Fruit fly (Drosophila melanogaster) whole organism, prepupa: Measurements from ENCODE around the gene CG15263.
A peak's percentile ranks its signal among the peaks of the same experiment; 100 is the strongest.

Experiments used
- Blimp-1 ChIP-seq: fragments of 200-800 bp; sonication (Bioruptor generic); optimal IDR thresholded peaks from 3 replicates; lab custom pipeline; 2017; ENCODE audit warnings: missing biosample characterization, missing genetic modification characterization, mild to moderate bottlenecking, moderate library complexity, missing genetic modification reagents
- CG10669 ChIP-seq: fragments of 200-800 bp; sonication (Bioruptor generic); optimal IDR thresholded peaks from 3 replicates; lab custom pipeline; 2018; ENCODE audit warnings: missing biosample characterization, mild to moderate bottlenecking, missing genetic modification characterization, moderate library complexity
- CG15336 ChIP-seq: fragments of 200-800 bp; sonication (Bioruptor generic); IDR thresholded peaks from 2 replicates; pipeline ENCODE4 v1.3.6; 2022; ENCODE audit warnings: missing biosample characterization, missing genetic modification characterization
- CG1621 ChIP-seq: fragments of 200-800 bp; sonication (Bioruptor generic); optimal IDR thresholded peaks from 3 replicates; lab custom pipeline; 2018; ENCODE audit warnings: missing biosample characterization, mild to moderate bottlenecking, missing genetic modification characterization
- CG3032 ChIP-seq: fragments of 200-800 bp; optimal IDR thresholded peaks from 2 replicates; lab custom pipeline; 2019; ENCODE audit warnings: missing biosample characterization, mild to moderate bottlenecking, missing genetic modification characterization, moderate library complexity
- CG31627 ChIP-seq: fragments of 200-800 bp; sonication (Bioruptor generic); optimal IDR thresholded peaks from 3 replicates; lab custom pipeline; 2016; ENCODE audit warnings: missing biosample characterization, missing genetic modification characterization
- CG32006 ChIP-seq: fragments of 200-800 bp; sonication (Bioruptor generic); optimal IDR thresholded peaks from 3 replicates; lab custom pipeline; 2017; ENCODE audit warnings: missing biosample characterization, mild to moderate bottlenecking, missing genetic modification characterization
- CG3919 ChIP-seq: fragments of 200-800 bp; sonication (Bioruptor generic); optimal IDR thresholded peaks from 3 replicates; lab custom pipeline; 2016; ENCODE audit warnings: missing biosample characterization, missing genetic modification characterization
- CG6276 ChIP-seq: fragments of 200-800 bp; sonication (Bioruptor generic); optimal IDR thresholded peaks from 2 replicates; lab custom pipeline; 2017; ENCODE audit warnings: missing biosample characterization, mild to moderate bottlenecking, missing genetic modification characterization
- CG6792 ChIP-seq: fragments of 200-800 bp; sonication (Bioruptor generic); optimal IDR thresholded peaks from 3 replicates; lab custom pipeline; 2016; ENCODE audit warnings: missing biosample characterization, missing genetic modification characterization
- CG6854 ChIP-seq: fragments of 200-800 bp; sonication (Bioruptor generic); optimal IDR thresholded peaks from 2 replicates; lab custom pipeline; 2017; ENCODE audit warnings: missing biosample characterization, mild to moderate bottlenecking, missing genetic modification characterization
- CG7368 ChIP-seq: fragments of 200-800 bp; sonication (Bioruptor generic); optimal IDR thresholded peaks from 3 replicates; lab custom pipeline; 2016; ENCODE audit warnings: missing biosample characterization, missing genetic modification characterization
- CG8119 ChIP-seq: fragments of 200-800 bp; sonication (Bioruptor generic); IDR thresholded peaks from 3 replicates; pipeline ENCODE4 v1.3.6; 2022; ENCODE audit warnings: missing biosample characterization, missing genetic modification characterization
- CG8319 ChIP-seq: fragments of 200-800 bp; sonication (Bioruptor generic); optimal IDR thresholded peaks from 3 replicates; lab custom pipeline; 2016; ENCODE audit warnings: missing biosample characterization, missing genetic modification characterization
- CG8632 ChIP-seq: fragments of 200-800 bp; sonication (Bioruptor generic); optimal IDR thresholded peaks from 3 replicates; lab custom pipeline; 2016; ENCODE audit warnings: missing biosample characterization, missing genetic modification characterization
- CG9139 ChIP-seq: fragments of 200-800 bp; sonication (Bioruptor generic); optimal IDR thresholded peaks from 3 replicates; lab custom pipeline; 2017; ENCODE audit warnings: missing biosample characterization, mild to moderate bottlenecking, missing genetic modification characterization
- Eip78C ChIP-seq: fragments of 200-800 bp; sonication (Bioruptor generic); peaks from one replicate; lab custom pipeline; 2016; ENCODE audit warnings: missing biosample characterization, missing genetic modification characterization
- Ets21C ChIP-seq: fragments of 200-800 bp; sonication (Bioruptor generic); optimal IDR thresholded peaks from 3 replicates; lab custom pipeline; 2016; ENCODE audit warnings: missing biosample characterization, missing genetic modification characterization
- Ets96B ChIP-seq: fragments of 200-800 bp; optimal IDR thresholded peaks from 2 replicates; lab custom pipeline; 2019; ENCODE audit warnings: missing biosample characterization, mild to moderate bottlenecking, missing genetic modification characterization, moderate library complexity
- Hr38 ChIP-seq: sonication (Bioruptor generic); optimal IDR thresholded peaks from 2 replicates; lab custom pipeline; 2016; ENCODE audit warnings: missing biosample characterization, missing genetic modification characterization
- Lpt ChIP-seq: fragments of 200-800 bp; sonication (Bioruptor generic); optimal IDR thresholded peaks from 3 replicates; lab custom pipeline; 2016; ENCODE audit warnings: missing biosample characterization, missing genetic modification characterization
- Met ChIP-seq: fragments of 200-800 bp; sonication (Bioruptor generic); optimal IDR thresholded peaks from 3 replicates; lab custom pipeline; 2016; ENCODE audit warnings: missing biosample characterization, missing genetic modification characterization
- OdsH ChIP-seq: fragments of 200-800 bp; sonication (Bioruptor generic); optimal IDR thresholded peaks from 3 replicates; lab custom pipeline; 2016; ENCODE audit warnings: missing biosample characterization, missing genetic modification characterization
- Smox ChIP-seq: fragments of 200-800 bp; sonication (Bioruptor generic); optimal IDR thresholded peaks from 3 replicates; lab custom pipeline; 2016; ENCODE audit warnings: missing biosample characterization, missing genetic modification characterization
- Sox14 ChIP-seq: fragments of 200-800 bp; sonication (Bioruptor generic); optimal IDR thresholded peaks from 3 replicates; lab custom pipeline; 2016; ENCODE audit warnings: missing biosample characterization, missing genetic modification characterization
- Sox15 ChIP-seq: fragments of 200-800 bp; sonication (Bioruptor generic); optimal IDR thresholded peaks from 3 replicates; lab custom pipeline; 2016; ENCODE audit warnings: missing biosample characterization, missing genetic modification characterization
- achi ChIP-seq: fragments of 200-800 bp; sonication (Bioruptor generic); optimal IDR thresholded peaks from 3 replicates; lab custom pipeline; 2016; ENCODE audit warnings: missing biosample characterization, missing genetic modification characterization
- acj6 ChIP-seq: fragments of 200-800 bp; sonication (Bioruptor generic); optimal IDR thresholded peaks from 3 replicates; lab custom pipeline; 2016; ENCODE audit warnings: missing biosample characterization, missing genetic modification characterization
- dac ChIP-seq: fragments of 200-800 bp; sonication (Bioruptor generic); optimal IDR thresholded peaks from 2 replicates; lab custom pipeline; 2017; ENCODE audit warnings: missing biosample characterization, mild to moderate bottlenecking, missing genetic modification characterization
- dsx ChIP-seq: fragments of 200-800 bp; optimal IDR thresholded peaks from 3 replicates; lab custom pipeline; 2019; ENCODE audit warnings: missing biosample characterization, mild to moderate bottlenecking, missing genetic modification characterization, moderate library complexity; ENCODE audit not compliant: poor library complexity, severe bottlenecking
- esn ChIP-seq: fragments of 200-800 bp; sonication (Bioruptor generic); optimal IDR thresholded peaks from 2 replicates; lab custom pipeline; 2016; ENCODE audit warnings: missing biosample characterization, mild to moderate bottlenecking, missing genetic modification characterization, moderate library complexity
- fd85E ChIP-seq: fragments of 200-800 bp; sonication (Bioruptor generic); optimal IDR thresholded peaks from 3 replicates; lab custom pipeline; 2016; ENCODE audit warnings: missing biosample characterization, missing genetic modification characterization
- fkh ChIP-seq: fragments of 200-800 bp; sonication (Bioruptor generic); optimal IDR thresholded peaks from 3 replicates; lab custom pipeline; 2017; ENCODE audit warnings: missing biosample characterization, mild to moderate bottlenecking, missing genetic modification characterization, moderate library complexity
- lz ChIP-seq: fragments of 200-800 bp; sonication (Bioruptor generic); optimal IDR thresholded peaks from 3 replicates; lab custom pipeline; 2016; ENCODE audit warnings: missing biosample characterization, missing genetic modification characterization
- net ChIP-seq: fragments of 200-800 bp; sonication (Bioruptor generic); optimal IDR thresholded peaks from 3 replicates; lab custom pipeline; 2016; ENCODE audit warnings: missing biosample characterization, missing genetic modification characterization
- salr ChIP-seq, 2 experiments: fragments of 200-800 bp; sonication (Bioruptor generic); optimal IDR thresholded peaks; 3 replicates each; lab custom pipeline; 2016 to 2018; ENCODE audit warnings: missing biosample characterization in 2 of 2, missing genetic modification characterization in 2 of 2, mild to moderate bottlenecking in 1 of 2
- spab ChIP-seq: fragments of 200-800 bp; sonication (Bioruptor generic); optimal IDR thresholded peaks from 2 replicates; lab custom pipeline; 2017; ENCODE audit warnings: missing biosample characterization, mild to moderate bottlenecking, missing genetic modification characterization, missing genetic modification reagents
- ss ChIP-seq, 2 experiments: fragments of 200-800 bp; sonication (Bioruptor generic); optimal IDR thresholded peaks; 2 replicates in 1 of 2; 3 replicates in 1 of 2; lab custom pipeline; 2017 to 2018; ENCODE audit warnings: mild to moderate bottlenecking in 2 of 2, missing biosample characterization in 2 of 2, missing genetic modification characterization in 2 of 2, moderate library complexity in 1 of 2
- svp ChIP-seq: fragments of 200-800 bp; sonication (Bioruptor generic); peaks from one replicate; lab custom pipeline; 2016; ENCODE audit warnings: missing biosample characterization, missing genetic modification characterization
- topi ChIP-seq: fragments of 200-800 bp; sonication (Bioruptor generic); optimal IDR thresholded peaks from 3 replicates; lab custom pipeline; 2016; ENCODE audit warnings: missing biosample characterization, missing genetic modification characterization
- vri ChIP-seq: fragments of 200-800 bp; sonication (Bioruptor generic); optimal IDR thresholded peaks from 3 replicates; lab custom pipeline; 2016; ENCODE audit warnings: missing biosample characterization, mild to moderate bottlenecking, missing genetic modification characterization

CG15263 gene

DNA sequence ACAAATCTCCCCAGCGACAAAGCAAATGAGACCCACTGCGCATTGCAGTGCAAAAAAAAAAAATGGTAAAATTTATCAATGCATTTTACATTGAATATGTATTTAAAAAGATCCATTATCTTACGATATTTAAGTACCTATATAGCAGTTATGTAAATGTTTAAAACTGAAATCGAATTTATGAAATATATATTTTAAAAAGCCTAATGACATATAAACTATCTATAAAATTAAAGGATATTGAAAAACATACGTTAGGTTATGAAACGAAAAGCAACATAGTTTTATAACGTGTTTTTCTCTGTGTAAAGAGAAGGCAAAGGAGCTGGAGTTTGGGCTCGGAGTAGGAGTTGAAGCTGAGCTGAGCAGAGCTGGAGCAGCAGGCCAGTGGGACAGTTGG lies 19.6 kb downstream of the CG15263 start (continued):
- peak; percentile 68 for TF ChIP-seq topi (GFP tag; lab: Kevin White, UChicago)
- no peak for TF ChIP-seq CG6854 (GFP tag; lab: Kevin White, UChicago)
- peak; percentile 59 for TF ChIP-seq OdsH (GFP tag; lab: Kevin White, UChicago)
- TF ChIP-seq CG1621, result no peak
- peak; percentile 74 for TF ChIP-seq Met (GFP tag; lab: Kevin White, UChicago)
- peak; percentile 62 for TF ChIP-seq CG6792 (GFP tag; lab: Kevin White, UChicago)
- no peak for TF ChIP-seq Sox15 (GFP tag; lab: Kevin White, UChicago)
- peak; percentile 37 for TF ChIP-seq CG7368
- TF ChIP-seq Sox14 (GFP tag; lab: Kevin White, UChicago), result peak; percentile 36
- peak in 1 of 2 experiments; percentile 76 for TF ChIP-seq salr (GFP tag; optimal IDR thresholded peaks at IDR 0.05; lab: Kevin White, UChicago)
- peak; percentile 29 for TF ChIP-seq Blimp-1 (GFP tag; lab: Kevin White, UChicago)
- no peak for TF ChIP-seq fd85E
- peak; percentile 27 for TF ChIP-seq dac (GFP tag; lab: Kevin White, UChicago)
- TF ChIP-seq lz (GFP tag; lab: Kevin White, UChicago), result peak; percentile 53
- no peak for TF ChIP-seq Ets21C (GFP tag; lab: Kevin White, UChicago)
- TF ChIP-seq CG15336, result peak; percentile 77
- TF ChIP-seq fkh (GFP tag; lab: Kevin White, UChicago), result no peak
- TF ChIP-seq Hr38 (GFP tag; lab: Kevin White, UChicago), result no peak
- TF ChIP-seq CG8319, result peak; percentile 17
- TF ChIP-seq, all 60 proteins: peak for 44

DNA sequence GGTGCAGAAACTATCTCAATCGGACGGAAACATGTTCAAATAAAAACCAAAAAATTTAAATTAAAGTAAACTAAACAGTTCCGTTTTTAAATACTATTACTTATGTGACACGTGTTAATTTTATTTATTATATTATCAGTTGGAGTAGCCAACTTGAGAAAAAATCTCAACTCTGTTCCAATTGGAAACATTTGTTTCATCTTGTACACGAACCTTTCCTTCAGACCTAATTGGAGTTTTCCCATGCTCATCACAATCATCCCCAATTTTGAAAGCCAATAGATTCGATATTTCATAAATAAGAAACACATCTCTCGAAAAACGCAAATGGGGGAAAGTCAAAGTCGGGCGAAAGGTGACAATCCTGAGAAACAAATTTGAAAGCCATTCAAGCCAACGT lies 22.0 kb downstream of the CG15263 start:
- TF ChIP-seq net (GFP tag; lab: Kevin White, UChicago), result no peak
- no peak for TF ChIP-seq CG6276 (GFP tag; lab: Kevin White, UChicago)
- no peak for TF ChIP-seq Smox (GFP tag; lab: Kevin White, UChicago)
- no peak for TF ChIP-seq CG15336
- no peak for TF ChIP-seq Lpt (GFP tag; lab: Kevin White, UChicago)
- no peak for TF ChIP-seq vri (GFP tag; lab: Kevin White, UChicago)
- no peak for TF ChIP-seq CG10669
- TF ChIP-seq CG8119 (GFP tag; lab: Robert Waterston, UW), result no peak
- no peak for TF ChIP-seq spab
- no peak for TF ChIP-seq CG8319
- TF ChIP-seq OdsH (GFP tag; lab: Kevin White, UChicago), result no peak
- TF ChIP-seq achi (GFP tag; lab: Kevin White, UChicago), result no peak
- no peak for TF ChIP-seq CG9139 (GFP tag; lab: Kevin White, UChicago)
- TF ChIP-seq CG3032 (tag; lab: Kevin White, UChicago), result no peak
- no peak for TF ChIP-seq Ets96B
- no peak for TF ChIP-seq ss (GFP tag; optimal IDR thresholded peaks at IDR 0.05; lab: Kevin White, UChicago)
- TF ChIP-seq CG6854 (GFP tag; lab: Kevin White, UChicago), result no peak
- no peak for TF ChIP-seq Blimp-1 (GFP tag; lab: Kevin White, UChicago)
- TF ChIP-seq Hr38 (GFP tag; lab: Kevin White, UChicago), result no peak
- TF ChIP-seq CG31627, result no peak

DNA sequence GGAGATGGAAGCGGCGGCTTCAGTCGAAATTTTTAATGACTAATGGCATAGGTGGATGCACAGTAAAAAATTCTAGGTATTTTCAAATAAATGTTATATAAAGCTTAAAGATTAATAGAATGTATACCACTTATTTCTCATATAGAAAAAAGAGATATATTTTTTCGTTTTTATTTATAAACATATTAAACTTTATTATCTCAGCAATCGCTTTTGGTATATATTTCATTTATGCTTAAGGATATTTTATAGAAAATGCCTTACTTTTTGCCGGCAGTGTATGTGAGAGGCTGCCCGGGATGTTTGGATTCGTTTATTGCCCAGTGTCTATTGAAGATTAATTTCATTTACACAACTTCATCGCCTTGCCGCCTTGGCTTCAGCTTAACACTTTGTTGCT lies 30.1 kb downstream of the CG15263 start:
- TF ChIP-seq Eip78C (GFP tag; lab: Kevin White, UChicago), result peak; percentile 74
- TF ChIP-seq CG3919 (GFP tag; lab: Kevin White, UChicago), result no peak
- peak; percentile 61 for TF ChIP-seq svp (GFP tag; lab: Kevin White, UChicago)
- peak; percentile 23 for TF ChIP-seq CG32006
- TF ChIP-seq Smox (GFP tag; lab: Kevin White, UChicago), result peak; percentile 14
- TF ChIP-seq Sox14 (GFP tag; lab: Kevin White, UChicago), result no peak
- TF ChIP-seq CG15336, result no peak
- no peak for TF ChIP-seq CG7368
- peak; percentile 14 for TF ChIP-seq esn (GFP tag; lab: Kevin White, UChicago)
- peak; percentile 11 for TF ChIP-seq acj6 (GFP tag; lab: Kevin White, UChicago)
- TF ChIP-seq CG8119 (GFP tag; lab: Robert Waterston, UW), result 0 out of 3 replicates have a peak, but pooled peaks have one; percentile 15
- TF ChIP-seq dsx, result peak; percentile 51
- peak; percentile 19 for TF ChIP-seq Met (GFP tag; lab: Kevin White, UChicago)
- peak; percentile 19 for TF ChIP-seq achi (GFP tag; lab: Kevin White, UChicago)
- TF ChIP-seq CG8632 (GFP tag; lab: Kevin White, UChicago), result peak; percentile 22
